Fruit fly (Drosophila melanogaster) whole organism: ENCODE data around the gene CG9577.

Experiments used
- CG8478 ChIP-seq: fragments of >200 bp; optimal IDR thresholded peaks from 2 replicates; lab custom pipeline; 2018; ENCODE audit warnings: inconsistent platforms
- Dll ChIP-seq: fragments of >200 bp; optimal IDR thresholded peaks from 2 replicates; lab custom pipeline; 2017
- EcR ChIP-seq, 2 experiments: fragments of >200 bp; optimal IDR thresholded peaks; 2 replicates each; lab custom pipeline; 2017; ENCODE audit warnings: missing biosample characterization in 2 of 2, missing genetic modification characterization in 2 of 2, missing genetic modification reagents in 2 of 2
- pan ChIP-seq: fragments of >200 bp; optimal IDR thresholded peaks from 2 replicates; lab custom pipeline; 2017
- psq ChIP-seq: fragments of >200 bp; optimal IDR thresholded peaks from 2 replicates; lab custom pipeline; 2017
- usp ChIP-seq: fragments of >200 bp; optimal IDR thresholded peaks from 2 replicates; lab custom pipeline; 2017; ENCODE audit warnings: missing biosample characterization, missing genetic modification characterization, mixed read lengths

dm6 chrX:20173464-20173995 lies 7.1 kb downstream of the CG9577 start, which contains the start of gene AnxB10:
- no peak for TF ChIP-seq EcR (GFP tag; optimal IDR thresholded peaks at IDR 0.05; lab: Kevin White, UChicago)
- no peak for TF ChIP-seq pan (lab: Kevin White, UChicago)
- TF ChIP-seq psq (lab: Kevin White, UChicago) = no peak
- no peak for TF ChIP-seq usp (GFP tag; lab: Kevin White, UChicago)
- no peak for TF ChIP-seq CG8478 (lab: Kevin White, UChicago)
- no peak for TF ChIP-seq Dll (lab: Kevin White, UChicago)
